Worm (Caenorhabditis elegans) whole organism, L2 larva: ENCODE data around the gene H25K10.4.

Source experiments
- ZK546.5 ChIP-seq: sonication (generic microtip); optimal IDR thresholded peaks from 2 replicates; lab custom pipeline; 2017; ENCODE audit warnings: missing biosample characterization, missing genetic modification characterization
- alr-1 ChIP-seq: fragments of 150-350 bp; optimal IDR thresholded peaks from 2 replicates; lab custom pipeline; 2014; ENCODE audit warnings: missing biosample characterization, missing genetic modification characterization
- crh-2 ChIP-seq: sonication (generic microtip); optimal IDR thresholded peaks from 2 replicates; lab custom pipeline; 2017; ENCODE audit warnings: missing biosample characterization, missing genetic modification characterization
- lin-13 ChIP-seq: fragments of 150-350 bp; optimal IDR thresholded peaks from 2 replicates; lab custom pipeline; 2014; ENCODE audit warnings: missing biosample characterization, missing genetic modification reagents, missing genetic modification characterization
- lsy-2 ChIP-seq, 2 experiments: fragments of 150-350 bp in 1 of 2; sonication (generic microtip) in 1 of 2; optimal IDR thresholded peaks; 2 replicates each; lab custom pipeline; 2014 to 2017; ENCODE audit warnings: missing biosample characterization in 2 of 2, missing genetic modification characterization in 2 of 2
- mdl-1 ChIP-seq, 2 experiments: fragments of 150-350 bp in 1 of 2; sonication (generic microtip) in 1 of 2; optimal IDR thresholded peaks; 2 replicates each; lab custom pipeline; 2017; ENCODE audit warnings: missing biosample characterization in 2 of 2, missing genetic modification characterization in 2 of 2
- nhr-11 ChIP-seq: fragments of 150-350 bp; optimal IDR thresholded peaks from 2 replicates; lab custom pipeline; 2014; ENCODE audit warnings: missing biosample characterization, missing genetic modification characterization
- nhr-21 ChIP-seq: fragments of 150-350 bp; optimal IDR thresholded peaks from 2 replicates; lab custom pipeline; 2014; ENCODE audit warnings: missing biosample characterization, missing genetic modification characterization
- nhr-237 ChIP-seq: fragments of 150-350 bp; optimal IDR thresholded peaks from 2 replicates; lab custom pipeline; 2014; ENCODE audit warnings: missing biosample characterization, missing genetic modification characterization
- nhr-77 ChIP-seq: fragments of 150-350 bp; optimal IDR thresholded peaks from 2 replicates; lab custom pipeline; 2014; ENCODE audit warnings: missing biosample characterization, missing genetic modification characterization
- snpc-4 ChIP-seq: fragments of 150-350 bp; optimal IDR thresholded peaks from 2 replicates; lab custom pipeline; 2014; ENCODE audit warnings: missing biosample characterization, missing genetic modification characterization
- unc-62 ChIP-seq: fragments of 150-350 bp; optimal IDR thresholded peaks from 2 replicates; lab custom pipeline; 2014; ENCODE audit warnings: missing biosample characterization, missing genetic modification reagents, missing genetic modification characterization

ce11 chrIV:16230464-16230863 is 4.6 kb downstream of the H25K10.4 start:
- TF ChIP-seq mdl-1 (tag; optimal IDR thresholded peaks at IDR 0.05; lab: Kevin White, UChicago), result no peak
- no peak for TF ChIP-seq nhr-77 (tag; lab: Kevin White, UChicago)
- no peak for TF ChIP-seq nhr-237 (tag; lab: Kevin White, UChicago)
- no peak for TF ChIP-seq nhr-11 (tag; lab: Kevin White, UChicago)
- no peak for TF ChIP-seq alr-1 (tag; lab: Kevin White, UChicago)
- no peak for TF ChIP-seq ZK546.5 (tag; lab: Kevin White, UChicago)
- TF ChIP-seq lsy-2 (tag; optimal IDR thresholded peaks at IDR 0.05; lab: Kevin White, UChicago), result no peak
- TF ChIP-seq snpc-4, result no peak
- no peak for TF ChIP-seq crh-2
- TF ChIP-seq lin-13 (GFP tag; lab: Kevin White, UChicago), result no peak
- TF ChIP-seq nhr-21, result no peak
- TF ChIP-seq unc-62, result no peak
